Fruit fly (Drosophila melanogaster): ENCODE measurements around the gene CG17600.

The CG17600 gene

dm6 chrX:22479207-22479820, 35.7 kb upstream of the CG17600 start (continued):
- TF ChIP-seq ERR (GFP tag; optimal IDR thresholded peaks at IDR 0.05) (no peak), aop (GFP tag; IDR thresholded peaks at IDR 0.05) (no peak), repo (GFP tag; optimal IDR thresholded peaks at IDR 0.05) (no peak), pnt (GFP tag; optimal IDR thresholded peaks at IDR 0.05) (no peak), knrl (GFP tag; IDR thresholded peaks at IDR 0.05; ENCODE audit: partially characterized antibody) (no peak), CG6254 (GFP tag; optimal IDR thresholded peaks at IDR 0.05) (peak; percentile 5), abd-A (tag; optimal IDR thresholded peaks at IDR 0.05) (no peak), CG10462 (GFP tag; optimal IDR thresholded peaks at IDR 0.05) (no peak), CG8089 (GFP tag; optimal IDR thresholded peaks at IDR 0.05) (no peak), CoRest (tag; optimal IDR thresholded peaks at IDR 0.05) (peak; percentile 18), Jarid2 (GFP tag; optimal IDR thresholded peaks at IDR 0.05) (no peak), Sox102F (GFP tag; optimal IDR thresholded peaks at IDR 0.05) (peak; percentile 56), run (tag; optimal IDR thresholded peaks at IDR 0.05) (no peak), dmrt99B (tag; optimal IDR thresholded peaks at IDR 0.05) (peak; percentile 54), dmrt11E (tag; optimal IDR thresholded peaks at IDR 0.05) (no peak), mld (GFP tag; IDR thresholded peaks at IDR 0.05; ENCODE audit: partially characterized antibody) (no peak), CG3847 (GFP tag; IDR thresholded peaks at IDR 0.05) (no peak), CG32532 (GFP tag; IDR thresholded peaks at IDR 0.05) (no peak), pros (GFP tag; optimal IDR thresholded peaks at IDR 0.05) (no peak), kni (GFP tag; optimal IDR thresholded peaks at IDR 0.05) (no peak), p53 (GFP tag; optimal IDR thresholded peaks at IDR 0.05) (no peak), bsh (GFP tag; optimal IDR thresholded peaks at IDR 0.05) (peak in 1 of 2 experiments; percentile 40), sqz (GFP tag; optimal IDR thresholded peaks at IDR 0.05) (no peak), crol (GFP tag; IDR thresholded peaks at IDR 0.05) (no peak), sens (GFP tag) (peak; percentile 20), CG13775 (GFP tag; optimal IDR thresholded peaks at IDR 0.05) (no peak), CG33213 (GFP tag; optimal IDR thresholded peaks at IDR 0.05) (no peak), Hmx (GFP tag; optimal IDR thresholded peaks at IDR 0.05) (no peak), zen2 (GFP tag; IDR thresholded peaks at IDR 0.05; ENCODE audit: partially characterized antibody) (no peak), ab (GFP tag; optimal IDR thresholded peaks at IDR 0.05) (no peak), CG31224 (GFP tag; IDR thresholded peaks at IDR 0.05) (no peak), CG17186 (GFP tag; optimal IDR thresholded peaks at IDR 0.05) (no peak), gem (tag; optimal IDR thresholded peaks at IDR 0.05) (peak; percentile 52), nerfin-1 (tag; optimal IDR thresholded peaks at IDR 0.05) (no peak), Camta (GFP tag; optimal IDR thresholded peaks at IDR 0.05) (no peak), CG9727 (GFP tag; optimal IDR thresholded peaks at IDR 0.05) (no peak), sr (GFP tag; IDR thresholded peaks at IDR 0.05) (no peak), Fer1 (GFP tag; optimal IDR thresholded peaks at IDR 0.05) (no peak), Max (GFP tag; optimal IDR thresholded peaks at IDR 0.05) (no peak), Ptx1 (GFP tag; IDR thresholded peaks at IDR 0.05) (0 out of 2 replicates have a peak, but pooled peaks have one; percentile 29), Med (GFP tag) (peak; percentile 77), hkb (optimal IDR thresholded peaks at IDR 0.05) (no peak), hkb (GFP tag; IDR thresholded peaks at IDR 0.05) (peak; percentile 28; the same call in 1 of the 2 replicates), CG3407 (GFP tag; optimal IDR thresholded peaks at IDR 0.05) (peak; percentile 27), yki (optimal IDR thresholded peaks at IDR 0.05) (no peak), CG12769 (tag; optimal IDR thresholded peaks at IDR 0.05) (no peak), dimm (GFP tag; IDR thresholded peaks at IDR 0.05) (no peak), CG17802 (tag; optimal IDR thresholded peaks at IDR 0.05) (no peak), lbe (GFP tag; optimal IDR thresholded peaks at IDR 0.05) (peak; percentile 20), HmgD (GFP tag; optimal IDR thresholded peaks at IDR 0.05) (no peak), grau (tag; optimal IDR thresholded peaks at IDR 0.05) (peak; percentile 7)

All from whole organism, embryonic.